Worm (Caenorhabditis elegans) whole organism, young adult: Measurements from ENCODE around the gene C46F2.1.

ENCODE experiments used
- B0336.3 ChIP-seq: fragments of 200-800 bp; sonication (Bioruptor generic); IDR thresholded peaks from 2 replicates; pipeline ENCODE4 v1.3.6; 2022; ENCODE audit warnings: missing genetic modification characterization, missing compliant biosample characterization
- F49E8.2 ChIP-seq: sonication (generic microtip); optimal IDR thresholded peaks from 3 replicates; lab custom pipeline; 2017; ENCODE audit warnings: missing genetic modification characterization, mild to moderate bottlenecking, missing compliant biosample characterization, antibody characterized with exemption, moderate library complexity; ENCODE audit not compliant: insufficient read depth
- F57C9.4 ChIP-seq: sonication (generic microtip); optimal IDR thresholded peaks from 2 replicates; lab custom pipeline; 2017; ENCODE audit warnings: mild to moderate bottlenecking, missing genetic modification characterization, missing compliant biosample characterization
- Y53G8AR.9 ChIP-seq: fragments of 200-800 bp; sonication (Bioruptor generic); conservative IDR thresholded peaks from 2 replicates; pipeline ENCODE4 v1.3.6; 2022; ENCODE audit warnings: missing genetic modification reagents, missing genetic modification characterization, missing compliant biosample characterization
- akir-1 ChIP-seq: fragments of 200-800 bp; sonication (Bioruptor generic); optimal IDR thresholded peaks from 2 replicates; lab custom pipeline; 2018; ENCODE audit warnings: mild to moderate bottlenecking, missing genetic modification characterization, moderate library complexity, missing compliant biosample characterization
- ama-1 ChIP-seq, 3 experiments: fragments of 150-350 bp in 1 of 3; sonication (generic microtip) in 2 of 3; optimal IDR thresholded peaks; 2 replicates each; lab custom pipeline; 2014 to 2018; ENCODE audit warnings: missing biosample characterization in 2 of 3, missing genetic modification characterization in 2 of 3, missing genetic modification reagents in 2 of 3
- atf-7 ChIP-seq: sonication (generic microtip); optimal IDR thresholded peaks from 2 replicates; lab custom pipeline; 2017; ENCODE audit warnings: mild to moderate bottlenecking, missing genetic modification characterization, missing compliant biosample characterization
- ccch-3 ChIP-seq: fragments of 200-800 bp; sonication (Bioruptor generic); optimal IDR thresholded peaks from 2 replicates; lab custom pipeline; 2018; ENCODE audit warnings: mild to moderate bottlenecking, missing genetic modification characterization, missing compliant biosample characterization
- ceh-100 ChIP-seq: fragments of 200-800 bp; sonication (Bioruptor generic); IDR thresholded peaks from 2 replicates; pipeline ENCODE4 v1.3.6; 2022; ENCODE audit warnings: missing genetic modification reagents, missing genetic modification characterization, missing compliant biosample characterization
- ceh-27 ChIP-seq: fragments of 200-800 bp; sonication (Bioruptor generic); optimal IDR thresholded peaks from 2 replicates; lab custom pipeline; 2018; ENCODE audit warnings: mild to moderate bottlenecking, missing genetic modification characterization, moderate library complexity, missing compliant biosample characterization
- ceh-40 ChIP-seq: fragments of 200-800 bp; sonication (Bioruptor generic); IDR thresholded peaks from 2 replicates; pipeline ENCODE4 v1.3.6; 2022; ENCODE audit warnings: missing genetic modification characterization, missing compliant biosample characterization
- chd-7 ChIP-seq: sonication (generic microtip); optimal IDR thresholded peaks from 2 replicates; lab custom pipeline; 2016; ENCODE audit warnings: mild to moderate bottlenecking, missing genetic modification characterization, moderate library complexity, missing compliant biosample characterization
- hmg-1.2 ChIP-seq: fragments of 200-800 bp; sonication (Bioruptor generic); IDR thresholded peaks from 2 replicates; pipeline ENCODE4 v1.3.6; 2022; ENCODE audit warnings: missing genetic modification reagents, missing genetic modification characterization, missing compliant biosample characterization
- hsf-1 ChIP-seq: fragments of 200-800 bp; sonication (Bioruptor generic); IDR thresholded peaks from 2 replicates; pipeline ENCODE4 v1.3.6; 2022; ENCODE audit warnings: missing genetic modification reagents, missing genetic modification characterization, missing compliant biosample characterization
- let-526 ChIP-seq: fragments of 200-800 bp; sonication (Bioruptor generic); IDR thresholded peaks from 2 replicates; pipeline ENCODE4 v1.3.6; 2022; ENCODE audit warnings: missing genetic modification reagents, missing genetic modification characterization, missing compliant biosample characterization
- let-607 ChIP-seq, 2 experiments: fragments of 200-800 bp in 1 of 2; sonication (Bioruptor generic) in 1 of 2; sonication (generic microtip) in 1 of 2; optimal IDR thresholded peaks; 2 replicates each; lab custom pipeline; 2016 to 2018; ENCODE audit warnings: mild to moderate bottlenecking in 2 of 2, missing compliant biosample characterization in 2 of 2, missing genetic modification characterization in 2 of 2, moderate library complexity in 2 of 2, missing genotype in 1 of 2
- lin-40 ChIP-seq: sonication (generic microtip); optimal IDR thresholded peaks from 2 replicates; lab custom pipeline; 2016; ENCODE audit warnings: missing genetic modification characterization, mild to moderate bottlenecking, missing compliant biosample characterization, missing genotype, missing genetic modification reagents
- lin-54 ChIP-seq: fragments of 200-800 bp; sonication (Bioruptor generic); optimal IDR thresholded peaks from 2 replicates; lab custom pipeline; 2018; ENCODE audit warnings: mild to moderate bottlenecking, missing genetic modification characterization, missing compliant biosample characterization
- nfya-1 ChIP-seq: sonication (generic microtip); optimal IDR thresholded peaks from 2 replicates; lab custom pipeline; 2017; ENCODE audit warnings: antibody characterized with exemption, missing compliant biosample characterization, missing genetic modification characterization, borderline replicate concordance; ENCODE audit not compliant: insufficient read depth
- nfya-2 ChIP-seq: fragments of 200-800 bp; sonication (Bioruptor generic); IDR thresholded peaks from 2 replicates; pipeline ENCODE4 v1.3.6; 2022; ENCODE audit warnings: missing genetic modification reagents, missing genetic modification characterization, missing compliant biosample characterization
- nhr-27 ChIP-seq: fragments of 200-800 bp; sonication (Bioruptor generic); optimal IDR thresholded peaks from 2 replicates; lab custom pipeline; 2018; ENCODE audit warnings: mild to moderate bottlenecking, missing genetic modification characterization, moderate library complexity, missing compliant biosample characterization
- nhr-80 ChIP-seq: sonication (generic microtip); optimal IDR thresholded peaks from 2 replicates; lab custom pipeline; 2016; ENCODE audit warnings: missing genetic modification characterization, missing compliant biosample characterization
- pha-4 ChIP-seq: fragments of 150-350 bp; sonication (generic microtip); optimal IDR thresholded peaks from 2 replicates; lab custom pipeline; 2014; ENCODE audit warnings: missing biosample characterization, missing genetic modification reagents, missing genetic modification characterization
- repo-1 ChIP-seq: sonication (generic microtip); optimal IDR thresholded peaks from 2 replicates; lab custom pipeline; 2017; ENCODE audit warnings: mild to moderate bottlenecking, missing genetic modification characterization, missing compliant biosample characterization
- sdz-38 ChIP-seq: sonication (generic microtip); optimal IDR thresholded peaks from 2 replicates; lab custom pipeline; 2016; ENCODE audit warnings: missing genotype, missing genetic modification characterization, missing compliant biosample characterization
- snpc-1.1 ChIP-seq: sonication (generic microtip); optimal IDR thresholded peaks from 2 replicates; lab custom pipeline; 2017; ENCODE audit warnings: missing genetic modification characterization, mild to moderate bottlenecking, missing compliant biosample characterization, antibody characterized with exemption, moderate library complexity, missing genotype, missing genetic modification reagents; ENCODE audit not compliant: insufficient read depth
- tbp1 ChIP-seq: fragments of 200-800 bp; sonication (Bioruptor generic); optimal IDR thresholded peaks from 2 replicates; lab custom pipeline; 2018; ENCODE audit warnings: mild to moderate bottlenecking, missing genetic modification characterization, missing compliant biosample characterization
- tlf-1 ChIP-seq: fragments of 200-800 bp; sonication (Bioruptor generic); optimal IDR thresholded peaks from 2 replicates; lab custom pipeline; 2018; ENCODE audit warnings: mild to moderate bottlenecking, missing genetic modification characterization, missing compliant biosample characterization
- xnd-1 ChIP-seq: sonication (generic microtip); optimal IDR thresholded peaks from 2 replicates; lab custom pipeline; 2016; ENCODE audit warnings: missing genotype, missing genetic modification reagents, missing genetic modification characterization, missing compliant biosample characterization
- ztf-22 ChIP-seq: fragments of 200-800 bp; sonication (Bioruptor generic); optimal IDR thresholded peaks from 2 replicates; lab custom pipeline; 2018; ENCODE audit warnings: mild to moderate bottlenecking, missing genetic modification characterization, moderate library complexity, missing compliant biosample characterization
- ztf-25 ChIP-seq: fragments of 200-800 bp; sonication (Bioruptor generic); IDR thresholded peaks from 2 replicates; pipeline ENCODE4 v1.3.6; 2022; ENCODE audit warnings: missing genetic modification reagents, missing genetic modification characterization, missing compliant biosample characterization

Gene C46F2.1

DNA sequence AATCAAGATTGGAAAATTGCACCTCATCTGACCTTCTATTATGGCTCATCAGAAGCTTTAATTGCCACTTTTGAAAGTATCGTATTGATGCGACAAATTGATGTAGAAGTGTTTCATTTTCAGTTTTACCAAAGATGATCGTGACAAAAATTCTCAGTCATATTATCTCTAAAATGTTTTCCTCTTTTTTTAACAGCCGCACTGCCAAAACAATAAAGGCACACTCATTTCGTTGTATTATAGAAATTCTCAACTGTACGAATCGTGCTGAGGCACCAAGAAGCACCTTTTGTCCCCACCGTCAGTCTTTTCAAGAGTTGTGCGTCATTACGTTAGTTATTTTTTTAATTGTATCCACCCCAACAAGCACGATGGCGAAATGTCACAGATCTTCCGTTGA is 30.1 kb downstream of the C46F2.1 start, which contains the start of gene K07E3.9:
Gene K07E3.9, plus strand, starts transcription at position 301 of the 400 bp plus-strand sequence.
- TF ChIP-seq nfya-2 (GFP tag; lab: Robert Waterston, UW) (no peak), F57C9.4 (no peak), snpc-1.1 (tag; lab: Kevin White, UChicago) (no peak), nhr-27 (no peak), chd-7 (tag; lab: Kevin White, UChicago) (no peak), ama-1 (optimal IDR thresholded peaks at IDR 0.05; lab: Kevin White, UChicago) (no peak), ama-1 (GFP tag; optimal IDR thresholded peaks at IDR 0.05; lab: Kevin White, UChicago) (no peak)

DNA sequence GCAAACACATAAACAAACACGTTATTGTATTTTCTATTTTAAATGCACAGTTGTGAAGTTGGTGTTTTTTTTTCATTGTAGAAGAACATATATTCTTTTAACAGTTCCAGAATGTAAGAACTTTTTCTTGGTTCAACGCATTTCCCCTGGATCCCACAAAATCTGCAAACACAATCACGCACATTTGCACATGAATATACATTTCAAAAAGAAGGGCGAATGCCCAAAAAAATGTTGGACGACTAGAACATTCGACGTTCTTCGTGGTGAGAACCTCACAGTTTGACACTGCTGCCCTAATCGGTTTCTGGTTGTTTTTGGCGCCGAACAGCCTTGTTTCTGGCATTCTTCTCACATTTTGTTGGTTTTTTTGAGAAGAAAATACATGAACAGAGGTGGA is 31.7 kb downstream of the C46F2.1 start:
- TF ChIP-seq lin-54 (GFP tag; lab: Kevin White, UChicago), result no peak
- no peak for TF ChIP-seq ztf-25
- peak in 1 of 2 experiments; percentile 28 for TF ChIP-seq let-607 (tag; optimal IDR thresholded peaks at IDR 0.05; lab: Kevin White, UChicago)
- 0 out of 2 replicates have a peak, but pooled peaks have one; percentile 4 for TF ChIP-seq hmg-1.2 (GFP tag; lab: Robert Waterston, UW)
- peak; percentile 21 for TF ChIP-seq pha-4 (tag; lab: Kevin White, UChicago)
- TF ChIP-seq B0336.3 (GFP tag; lab: Robert Waterston, UW), result no peak
- peak; percentile 44 for TF ChIP-seq lin-40 (tag; lab: Kevin White, UChicago)
- TF ChIP-seq tbp1 (GFP tag; lab: Kevin White, UChicago), result peak; percentile 10
- peak; percentile 10 for TF ChIP-seq ceh-27 (GFP tag; lab: Kevin White, UChicago)
- peak; percentile 71 for TF ChIP-seq hsf-1
- peak; percentile 35 for TF ChIP-seq nhr-80 (tag; lab: Kevin White, UChicago)

DNA sequence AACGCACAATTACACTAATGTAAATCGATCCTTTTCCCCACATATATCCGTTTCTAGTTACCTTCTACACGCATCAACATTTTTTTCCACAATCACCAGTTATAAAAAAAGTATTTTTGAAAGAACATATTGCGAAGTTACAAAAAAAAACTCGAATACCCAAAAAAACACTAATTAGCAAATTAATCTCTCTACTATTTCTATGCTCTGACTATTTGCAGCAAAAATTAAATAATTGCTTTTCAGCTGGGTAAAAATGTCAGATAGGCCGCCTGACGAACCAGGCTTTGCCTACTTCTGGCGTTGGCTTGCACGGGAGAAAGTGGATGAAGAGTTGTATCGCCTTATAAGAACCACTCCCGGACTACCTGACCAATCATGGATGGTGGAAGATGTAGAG is 32.3 kb downstream of the C46F2.1 start, which contains the start of gene K07E3.1:
Gene K07E3.1, plus strand, starts transcription at position 247 of the 400 bp plus-strand sequence.
- TF ChIP-seq Y53G8AR.9 (GFP tag; lab: Robert Waterston, UW) (no peak), ztf-22 (no peak), let-526 (GFP tag; lab: Robert Waterston, UW) (no peak), ccch-3 (GFP tag; lab: Kevin White, UChicago) (no peak), akir-1 (peak; percentile 9), tlf-1 (GFP tag; lab: Kevin White, UChicago) (no peak), atf-7 (tag; lab: Kevin White, UChicago) (no peak), nfya-1 (tag; lab: Kevin White, UChicago) (no peak), xnd-1 (tag; lab: Kevin White, UChicago) (no peak)
- TF ChIP-seq, all 124 proteins: peak for 1

DNA sequence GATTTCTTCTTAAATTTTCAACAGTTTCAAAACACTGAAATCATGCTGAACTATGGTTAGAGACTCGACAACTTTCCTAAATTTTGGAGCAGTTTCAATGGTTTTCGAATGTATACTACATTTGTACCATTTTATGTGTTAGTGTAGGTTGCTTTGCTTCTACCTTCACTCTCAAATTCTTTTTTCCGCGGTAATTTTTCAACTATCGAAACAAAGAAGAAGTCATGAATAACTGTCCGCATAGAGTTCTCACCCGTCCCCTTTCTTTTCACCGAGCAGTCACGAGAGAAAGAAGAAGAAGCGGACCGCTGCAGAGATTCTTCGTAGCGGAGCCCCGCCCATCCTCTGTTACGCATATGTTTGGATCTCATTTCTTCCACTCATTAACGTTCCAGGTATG is 38.3 kb downstream of the C46F2.1 start, which contains the start of gene hlh-8:
Gene hlh-8, plus strand, starts transcription at position 301 of the 400 bp plus-strand sequence.
- TF ChIP-seq nfya-2 (GFP tag; lab: Robert Waterston, UW) (no peak), ceh-40 (GFP tag; lab: Robert Waterston, UW) (no peak), ceh-100 (GFP tag; lab: Robert Waterston, UW) (no peak), F49E8.2 (tag; lab: Kevin White, UChicago) (no peak), sdz-38 (tag; lab: Kevin White, UChicago) (no peak)

DNA sequence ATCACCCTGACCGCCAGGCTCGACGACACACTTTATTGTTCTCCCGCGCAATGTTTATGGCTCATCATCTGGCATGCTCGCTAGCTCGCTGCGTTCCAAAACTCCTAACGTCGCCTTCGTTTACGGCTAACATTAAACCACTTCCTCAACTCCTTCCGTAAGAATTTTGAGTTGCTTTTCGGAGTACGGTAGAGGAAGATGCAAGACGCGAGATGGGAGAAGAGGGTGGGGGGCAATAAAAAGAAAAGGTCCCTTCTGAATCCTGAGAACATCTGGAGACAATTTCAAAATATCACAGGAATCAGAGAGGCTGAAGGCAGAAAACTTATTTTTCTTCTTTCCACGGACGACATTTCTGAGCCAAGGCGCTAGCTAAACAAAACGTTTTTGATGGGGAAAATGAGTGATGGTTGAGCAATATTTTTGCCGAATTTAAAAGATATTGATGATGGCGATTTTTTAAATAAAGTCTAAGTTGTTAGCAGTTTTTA is 40.0 kb downstream of the C46F2.1 start:
- TF ChIP-seq repo-1 (tag; lab: Kevin White, UChicago), result no peak
